Worm (Caenorhabditis elegans): ENCODE measurements around the gene C44H4.8.

DNA sequence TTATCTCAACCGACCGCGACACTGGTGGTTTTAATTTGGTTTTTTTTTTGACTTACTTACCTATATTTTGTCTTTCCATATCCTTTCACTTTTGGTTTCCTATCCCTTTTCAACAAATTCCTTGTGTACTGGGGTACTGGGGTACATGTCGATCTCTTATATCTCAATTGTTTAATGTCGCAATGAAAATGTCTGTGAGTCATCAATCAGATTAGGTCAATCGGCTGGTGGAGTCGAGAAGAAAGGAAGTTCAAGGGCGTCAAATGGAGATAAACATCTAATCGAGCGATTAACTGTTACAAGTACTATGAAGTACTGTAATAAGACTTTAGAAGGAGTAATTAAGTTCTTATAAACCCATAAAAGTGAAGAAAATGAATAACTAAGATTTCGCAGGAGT lies 19.0 kb upstream of the C44H4.8 start:
- TF ChIP-seq snpc-4 (tag; optimal IDR thresholded peaks at IDR 0.05), result no peak
- no peak for TF ChIP-seq ces-1 (GFP tag; optimal IDR thresholded peaks at IDR 0.05)
- no peak for TF ChIP-seq mep-1 (tag; optimal IDR thresholded peaks at IDR 0.05)

Data from whole organism, mixed stage, embryonic.